Fruit fly (Drosophila melanogaster): ENCODE measurements around the gene N.

DNA sequence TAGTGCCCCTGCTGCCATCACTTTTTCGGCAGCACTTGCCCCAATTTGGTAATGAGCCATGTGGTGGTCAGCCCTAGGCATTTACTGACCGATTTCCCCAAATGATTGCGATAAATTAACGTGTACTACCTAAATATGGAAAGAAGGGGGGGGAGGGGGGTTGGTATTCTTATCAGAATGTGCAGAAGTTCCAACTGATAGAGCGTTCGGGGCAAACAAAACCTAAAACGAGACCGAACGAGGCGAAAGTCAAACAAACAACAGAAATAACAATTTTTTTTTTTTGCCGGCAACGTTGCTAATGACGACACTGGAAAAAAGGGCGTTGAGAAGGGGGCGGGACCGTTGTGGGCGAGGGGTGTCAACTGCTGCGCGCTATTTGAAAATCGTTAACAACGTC is 51.9 kb downstream of the N start:
- TF ChIP-seq CG5204 (GFP tag; optimal IDR thresholded peaks at IDR 0.05) (no peak), CG1620 (GFP tag; optimal IDR thresholded peaks at IDR 0.05) (no peak), CG7101 (tag; optimal IDR thresholded peaks at IDR 0.05) (peak; percentile 5), CG14711 (tag; optimal IDR thresholded peaks at IDR 0.05) (no peak), tj (GFP tag; optimal IDR thresholded peaks at IDR 0.05) (no peak), cic (GFP tag; optimal IDR thresholded peaks at IDR 0.05) (peak; percentile 15)
